Worm (Caenorhabditis elegans): ENCODE measurements around the gene M57.1.

M57.1 gene

DNA sequence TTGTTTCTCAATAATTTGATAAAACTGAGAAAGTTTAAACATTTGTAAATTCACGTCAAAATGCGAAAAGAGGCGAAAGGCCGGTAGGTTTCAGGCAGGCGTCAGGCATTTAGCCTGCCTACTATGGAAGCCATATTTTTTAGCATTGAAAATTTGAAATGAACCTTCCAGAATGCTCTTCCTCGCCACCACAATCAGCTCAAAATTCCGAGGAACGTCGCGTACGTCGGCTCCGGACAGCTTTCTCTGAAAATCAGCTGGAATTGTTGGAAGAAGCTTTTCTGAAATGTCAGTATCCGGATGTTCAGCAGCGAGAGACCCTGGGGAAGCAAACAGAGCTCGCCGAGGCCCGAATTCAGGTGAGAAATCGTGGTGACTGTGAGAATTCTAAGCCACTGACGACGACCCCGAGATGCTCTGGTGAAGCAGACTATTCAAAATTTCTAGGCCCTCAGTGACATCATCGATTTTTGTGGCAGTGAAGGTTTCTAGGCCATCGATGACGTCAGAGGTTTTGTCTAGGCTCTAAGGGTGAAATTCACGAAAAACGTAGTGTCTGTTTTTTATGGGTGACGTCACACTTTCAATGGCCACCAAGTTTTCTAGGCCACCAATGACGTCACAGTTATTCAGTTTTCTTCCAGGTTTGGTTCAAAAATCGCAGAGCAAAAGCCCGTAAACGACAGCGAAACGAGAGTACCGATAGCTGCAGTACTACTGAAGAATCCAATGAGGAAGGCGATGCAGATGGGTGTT is 30.1 kb upstream of the M57.1 start:
- TF ChIP-seq nhr-11 (tag; optimal IDR thresholded peaks at IDR 0.05) (no peak), jun-1 (tag; optimal IDR thresholded peaks at IDR 0.05) (no peak), ZK546.5 (tag; optimal IDR thresholded peaks at IDR 0.05) (no peak), mdl-1 (tag; optimal IDR thresholded peaks at IDR 0.05) (no peak), unc-39 (tag; optimal IDR thresholded peaks at IDR 0.05) (no peak), lin-15B (tag; optimal IDR thresholded peaks at IDR 0.05) (no peak), daf-12 (tag; optimal IDR thresholded peaks at IDR 0.05) (no peak), R02D3.7 (tag; optimal IDR thresholded peaks at IDR 0.05) (no peak), nhr-76 (tag; optimal IDR thresholded peaks at IDR 0.05) (no peak), nhr-28 (tag; optimal IDR thresholded peaks at IDR 0.05) (no peak), lsy-12 (tag; optimal IDR thresholded peaks at IDR 0.05) (no peak), nhr-237 (tag; optimal IDR thresholded peaks at IDR 0.05) (no peak), elt-2 (tag; optimal IDR thresholded peaks at IDR 0.05) (no peak), ama-1 (optimal IDR thresholded peaks at IDR 0.05) (no peak), zag-1 (tag; optimal IDR thresholded peaks at IDR 0.05) (no peak), nhr-43 (tag; optimal IDR thresholded peaks at IDR 0.05; ENCODE audit: poor library complexity, severe bottlenecking) (no peak), snpc-4 (tag; optimal IDR thresholded peaks at IDR 0.05) (no peak)

DNA sequence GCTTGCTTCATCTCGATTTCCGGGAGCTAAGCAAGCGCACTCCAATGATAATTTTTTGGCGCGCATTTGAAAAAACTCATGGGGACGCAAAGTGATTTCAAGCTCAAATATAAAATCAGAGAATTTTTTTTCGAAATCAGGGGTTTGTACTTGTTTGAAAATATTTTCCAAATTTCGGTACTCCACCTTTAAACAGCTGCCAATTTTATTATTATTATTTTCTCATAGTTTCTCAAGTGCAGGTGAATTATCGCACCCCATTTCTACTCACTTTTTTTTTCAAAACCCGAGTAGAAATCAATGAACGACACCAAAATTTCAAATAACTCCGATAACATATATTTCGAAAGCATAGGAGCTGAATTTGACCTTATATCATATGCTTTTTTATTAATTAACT is 28.1 kb upstream of the M57.1 start, which contains the start of gene srz-83:
Gene srz-83, plus strand, starts transcription at position 301 of the 400 bp plus-strand sequence.
- TF ChIP-seq pqm-1 (tag; optimal IDR thresholded peaks at IDR 0.05) (no peak), lsy-12 (tag; optimal IDR thresholded peaks at IDR 0.05) (no peak), elt-3 (tag; optimal IDR thresholded peaks at IDR 0.05) (no peak)

DNA sequence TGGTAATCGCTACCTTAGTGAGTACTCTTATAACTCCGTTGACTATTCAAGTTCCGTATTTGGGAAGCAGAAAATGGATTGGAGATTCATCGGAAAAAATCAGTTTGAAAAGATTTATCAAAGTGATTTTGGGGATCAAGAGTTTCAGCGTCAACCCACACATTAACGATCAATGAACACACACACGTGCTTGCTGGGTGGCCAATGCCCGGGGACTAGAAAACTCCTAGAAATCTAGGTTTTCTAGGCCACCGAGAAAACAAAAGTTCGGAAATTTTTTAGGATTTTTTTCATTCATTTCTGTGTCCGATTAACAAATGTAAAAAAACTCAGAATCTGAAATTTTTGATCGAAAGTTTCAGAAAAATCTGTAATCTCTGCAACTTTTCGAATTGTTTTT is 26.3 kb upstream of the M57.1 start:
- TF ChIP-seq egl-5 (tag; optimal IDR thresholded peaks at IDR 0.05) (no peak), mdl-1 (tag; optimal IDR thresholded peaks at IDR 0.05) (no peak), ztf-4 (tag; optimal IDR thresholded peaks at IDR 0.05) (no peak), pha-4 (tag; optimal IDR thresholded peaks at IDR 0.05) (peak; percentile 6), nhr-77 (tag; optimal IDR thresholded peaks at IDR 0.05) (no peak), nhr-28 (tag; optimal IDR thresholded peaks at IDR 0.05) (no peak), aly-2 (tag; optimal IDR thresholded peaks at IDR 0.05) (no peak), jun-1 (tag; optimal IDR thresholded peaks at IDR 0.05) (no peak)

DNA sequence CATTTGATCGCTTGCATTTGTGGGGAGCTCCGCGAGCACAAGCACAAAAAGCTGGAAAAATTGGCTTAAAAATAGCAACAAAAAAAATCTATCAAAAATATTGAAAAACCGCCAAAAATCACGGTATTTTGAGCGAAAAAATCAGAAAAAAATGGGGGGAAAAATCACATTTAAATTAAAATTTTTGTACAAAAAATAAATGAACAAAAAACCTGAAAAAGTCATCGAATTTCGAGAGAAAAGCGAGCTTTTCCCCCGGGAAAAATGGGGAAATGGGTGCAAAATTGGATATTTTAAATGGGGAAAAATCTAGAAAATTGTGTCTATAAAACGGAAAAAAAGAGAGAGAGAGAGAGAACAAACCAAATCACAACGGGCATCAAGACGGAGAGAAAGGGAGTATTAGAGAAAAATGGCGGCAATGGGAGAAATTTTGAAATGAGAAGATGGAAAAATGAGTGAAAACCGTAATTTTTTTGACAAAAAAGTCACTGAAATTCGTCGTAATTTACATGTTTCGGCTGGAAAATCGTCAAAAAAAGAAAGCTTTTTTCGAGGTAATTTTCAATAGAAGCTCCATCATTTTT is 22.7 kb upstream of the M57.1 start, which contains the start of gene ced-10:
Gene ced-10, minus strand, starts transcription at position 51 of the 587 bp plus-strand sequence.
- no peak for TF ChIP-seq lin-15B (tag; optimal IDR thresholded peaks at IDR 0.05)
- no peak for TF ChIP-seq jun-1 (tag; optimal IDR thresholded peaks at IDR 0.05)
- TF ChIP-seq snpc-4 (tag; optimal IDR thresholded peaks at IDR 0.05) = no peak
- TF ChIP-seq ZK546.5 (tag; optimal IDR thresholded peaks at IDR 0.05) = no peak
- no peak for TF ChIP-seq daf-12 (tag; optimal IDR thresholded peaks at IDR 0.05)
- TF ChIP-seq zag-1 (tag; optimal IDR thresholded peaks at IDR 0.05) = no peak
- TF ChIP-seq nhr-77 (tag; optimal IDR thresholded peaks at IDR 0.05) = no peak
- TF ChIP-seq nhr-43 (tag; optimal IDR thresholded peaks at IDR 0.05; ENCODE audit: poor library complexity, severe bottlenecking) = no peak
- TF ChIP-seq egl-27 (tag; optimal IDR thresholded peaks at IDR 0.05) = no peak
- TF ChIP-seq pqm-1 (tag; optimal IDR thresholded peaks at IDR 0.05) = no peak
- no peak for TF ChIP-seq ceh-28 (tag; optimal IDR thresholded peaks at IDR 0.05)
- TF ChIP-seq ceh-16 (tag; optimal IDR thresholded peaks at IDR 0.05) = no peak
- no peak for TF ChIP-seq sea-2 (GFP tag; optimal IDR thresholded peaks at IDR 0.05)
- TF ChIP-seq lin-39 (tag; optimal IDR thresholded peaks at IDR 0.05) = no peak
- no peak for TF ChIP-seq unc-62 (GFP tag; optimal IDR thresholded peaks at IDR 0.05)
- no peak for TF ChIP-seq R02D3.7 (tag; optimal IDR thresholded peaks at IDR 0.05)
- TF ChIP-seq eor-1 (tag; optimal IDR thresholded peaks at IDR 0.05) = no peak

DNA sequence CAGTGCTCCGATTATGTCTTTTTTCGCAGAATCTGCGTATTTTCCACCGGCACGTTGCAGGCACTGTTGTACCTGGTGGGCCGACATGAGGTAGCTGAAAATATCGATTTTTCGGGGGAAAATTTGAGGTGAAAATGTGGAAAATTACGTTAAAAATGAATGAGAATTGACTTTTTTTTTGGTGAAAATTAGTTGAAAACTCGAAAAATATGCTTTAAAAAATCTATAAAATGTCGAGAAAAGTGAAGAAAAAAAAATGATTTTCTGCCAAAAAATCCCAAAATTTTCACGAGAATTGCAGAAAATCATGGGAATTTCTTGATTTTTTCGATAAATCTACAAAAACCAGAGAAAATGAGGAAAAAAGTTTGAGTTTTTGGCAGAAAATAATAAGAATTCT is 17.8 kb upstream of the M57.1 start, which contains the start of gene tsg-101:
Gene tsg-101, minus strand, starts transcription at position 101 of the 400 bp plus-strand sequence.
- no peak for TF ChIP-seq sea-2 (GFP tag; optimal IDR thresholded peaks at IDR 0.05)
- no peak for TF ChIP-seq daf-12 (tag; optimal IDR thresholded peaks at IDR 0.05)
- TF ChIP-seq nfya-1 (tag; optimal IDR thresholded peaks at IDR 0.05; ENCODE audit: insufficient read depth) = no peak
- TF ChIP-seq eor-1 (tag; optimal IDR thresholded peaks at IDR 0.05) = no peak
- no peak for TF ChIP-seq mml-1 (tag; optimal IDR thresholded peaks at IDR 0.05)
- no peak for TF ChIP-seq zag-1 (tag; optimal IDR thresholded peaks at IDR 0.05)
- TF ChIP-seq pqm-1 (tag; optimal IDR thresholded peaks at IDR 0.05) = no peak
- TF ChIP-seq nhr-77 (tag; optimal IDR thresholded peaks at IDR 0.05) = no peak
- no peak for TF ChIP-seq mdl-1 (tag; optimal IDR thresholded peaks at IDR 0.05)

Measured in whole organism, L3 larva.